Worm (Caenorhabditis elegans) whole organism, L4 larva: Measurements from ENCODE around the gene algn-12.

Experiments
- F26F4.8 ChIP-seq: fragments of 200-800 bp; sonication (Bioruptor generic); conservative IDR thresholded peaks from 2 replicates; pipeline ENCODE4 v1.3.6; 2022; ENCODE audit warnings: missing genetic modification characterization, missing compliant biosample characterization
- R02D3.7 ChIP-seq: fragments of 150-350 bp; sonication (generic microtip); optimal IDR thresholded peaks from 3 replicates; lab custom pipeline; 2014; ENCODE audit warnings: missing biosample characterization, missing genetic modification characterization
- Y5F2A.4 ChIP-seq: fragments of 200-800 bp; sonication (Bioruptor generic); optimal IDR thresholded peaks from 2 replicates; lab custom pipeline; 2018; ENCODE audit warnings: mild to moderate bottlenecking, missing genetic modification characterization, missing compliant biosample characterization
- Y75B8A.6 ChIP-seq: fragments of 200-800 bp; sonication (Bioruptor generic); IDR thresholded peaks from 2 replicates; pipeline ENCODE4 v1.3.6; 2022; ENCODE audit warnings: missing genetic modification reagents, missing genetic modification characterization, missing compliant biosample characterization
- ZK546.5 ChIP-seq, 2 experiments: sonication (generic microtip); optimal IDR thresholded peaks; 2 replicates each; lab custom pipeline; 2017; ENCODE audit warnings: missing biosample characterization in 2 of 2, missing genetic modification characterization in 2 of 2
- aha-1 ChIP-seq: fragments of 150-350 bp; peaks from one replicate; lab custom pipeline; 2014; ENCODE audit warnings: missing biosample characterization, missing genetic modification characterization
- ceh-62 ChIP-seq: sonication (generic microtip); optimal IDR thresholded peaks from 2 replicates; lab custom pipeline; 2017; ENCODE audit warnings: missing biosample characterization, missing genetic modification characterization
- ces-1 ChIP-seq: fragments of 150-350 bp; sonication (generic microtip); optimal IDR thresholded peaks from 4 replicates; lab custom pipeline; 2014; ENCODE audit warnings: missing biosample characterization, missing genetic modification reagents, missing genetic modification characterization
- cey-2 ChIP-seq: sonication (generic microtip); optimal IDR thresholded peaks from 3 replicates; lab custom pipeline; 2017; ENCODE audit warnings: missing genetic modification characterization, mild to moderate bottlenecking, missing compliant biosample characterization, antibody characterized with exemption, borderline replicate concordance; ENCODE audit not compliant: insufficient read depth
- daf-16 ChIP-seq, 3 experiments: sonication (generic microtip); optimal IDR thresholded peaks; 2 replicates each; lab custom pipeline; 2016 to 2017; ENCODE audit warnings: missing genetic modification characterization in 3 of 3, missing genetic modification reagents in 3 of 3, mild to moderate bottlenecking in 2 of 3, missing compliant biosample characterization in 2 of 3, missing biosample characterization in 1 of 3, moderate library complexity in 1 of 3
- dmd-6 ChIP-seq: fragments of 200-800 bp; sonication (Bioruptor generic); IDR thresholded peaks from 2 replicates; pipeline ENCODE4 v1.3.6; 2022; ENCODE audit warnings: missing genetic modification reagents, missing genetic modification characterization, missing compliant biosample characterization
- dpl-1 ChIP-seq: fragments of 150-350 bp; optimal IDR thresholded peaks from 2 replicates; lab custom pipeline; 2014; ENCODE audit warnings: missing biosample characterization, missing genetic modification reagents, missing genetic modification characterization
- dve-1 ChIP-seq: sonication (generic microtip); optimal IDR thresholded peaks from 2 replicates; lab custom pipeline; 2017; ENCODE audit warnings: antibody characterized with exemption, mild to moderate bottlenecking, missing genetic modification characterization, missing compliant biosample characterization; ENCODE audit not compliant: insufficient read depth
- hif-1 ChIP-seq, 2 experiments: sonication (generic microtip); optimal IDR thresholded peaks; 2 replicates each; lab custom pipeline; 2016 to 2017; ENCODE audit warnings: missing compliant biosample characterization in 2 of 2, missing genetic modification characterization in 2 of 2, missing genetic modification reagents in 2 of 2, missing genotype in 2 of 2, mild to moderate bottlenecking in 1 of 2
- hlh-11 ChIP-seq: fragments of 200-800 bp; sonication (Bioruptor generic); optimal IDR thresholded peaks from 2 replicates; lab custom pipeline; 2018; ENCODE audit warnings: mild to moderate bottlenecking, missing genetic modification characterization, missing compliant biosample characterization
- hlh-30 ChIP-seq: sonication (generic microtip); optimal IDR thresholded peaks from 2 replicates; lab custom pipeline; 2017; ENCODE audit warnings: antibody characterized with exemption, mild to moderate bottlenecking, missing genetic modification characterization, missing compliant biosample characterization; ENCODE audit not compliant: insufficient read depth
- lin-15B ChIP-seq: fragments of 150-350 bp; sonication (generic microtip); optimal IDR thresholded peaks from 3 replicates; lab custom pipeline; 2014; ENCODE audit warnings: missing biosample characterization, missing genetic modification characterization
- lin-38 ChIP-seq: fragments of 200-800 bp; sonication (Bioruptor generic); IDR thresholded peaks from 2 replicates; pipeline ENCODE4 v1.3.6; 2022; ENCODE audit warnings: missing genetic modification reagents, missing genetic modification characterization, missing compliant biosample characterization
- lir-3 ChIP-seq: sonication (generic microtip); optimal IDR thresholded peaks from 2 replicates; lab custom pipeline; 2016; ENCODE audit warnings: mild to moderate bottlenecking, missing genetic modification characterization, missing compliant biosample characterization
- lsy-2 ChIP-seq, 2 experiments: fragments of 150-350 bp in 1 of 2; sonication (generic microtip) in 1 of 2; optimal IDR thresholded peaks; 2 replicates each; lab custom pipeline; 2014 to 2017; ENCODE audit warnings: missing biosample characterization in 2 of 2, missing genetic modification characterization in 2 of 2
- mdl-1 ChIP-seq, 2 experiments: fragments of 150-350 bp in 1 of 2; sonication (generic microtip) in 1 of 2; optimal IDR thresholded peaks; 2 replicates each; lab custom pipeline; 2014 to 2017; ENCODE audit warnings: missing biosample characterization in 2 of 2, missing genetic modification characterization in 2 of 2
- mep-1 ChIP-seq: fragments of 150-350 bp; sonication (generic microtip); optimal IDR thresholded peaks from 3 replicates; lab custom pipeline; 2014; ENCODE audit warnings: missing biosample characterization, missing genetic modification characterization
- mes-2 ChIP-seq: sonication (generic microtip); optimal IDR thresholded peaks from 2 replicates; lab custom pipeline; 2016; ENCODE audit warnings: missing genotype, mild to moderate bottlenecking, missing genetic modification characterization, missing compliant biosample characterization; ENCODE audit not compliant: poor library complexity, severe bottlenecking
- mxl-3 ChIP-seq: fragments of 200-800 bp; sonication (Bioruptor generic); optimal IDR thresholded peaks from 2 replicates; lab custom pipeline; 2018; ENCODE audit warnings: mild to moderate bottlenecking, missing genetic modification characterization, missing compliant biosample characterization
- nhr-28 ChIP-seq: fragments of 150-350 bp; optimal IDR thresholded peaks from 2 replicates; lab custom pipeline; 2014; ENCODE audit warnings: missing biosample characterization, missing genetic modification characterization
- nhr-48 ChIP-seq: sonication (generic microtip); optimal IDR thresholded peaks from 2 replicates; lab custom pipeline; 2016; ENCODE audit warnings: mild to moderate bottlenecking, missing genetic modification characterization, missing compliant biosample characterization
- pha-4 ChIP-seq, 2 experiments: fragments of 150-350 bp in 1 of 2; fragments of 200-800 bp in 1 of 2; sonication (Bioruptor generic) in 1 of 2; IDR thresholded peaks in 1 of 2; optimal IDR thresholded peaks in 1 of 2; 2 replicates each; pipeline versions ENCODE4 v1.3.6 to Lab custom; 2014 to 2022; ENCODE audit warnings: missing genetic modification characterization in 2 of 2, missing genetic modification reagents in 2 of 2, missing biosample characterization in 1 of 2, missing compliant biosample characterization in 1 of 2
- php-3 ChIP-seq: fragments of 200-800 bp; sonication (Bioruptor generic); IDR thresholded peaks from 2 replicates; pipeline ENCODE4 v1.3.6; 2022; ENCODE audit warnings: missing genetic modification reagents, missing genetic modification characterization, missing compliant biosample characterization
- pqm-1 ChIP-seq: sonication (generic microtip); optimal IDR thresholded peaks from 2 replicates; lab custom pipeline; 2017; ENCODE audit warnings: missing biosample characterization, missing genetic modification characterization
- spr-3 ChIP-seq: fragments of 200-800 bp; sonication (Bioruptor generic); optimal IDR thresholded peaks from 2 replicates; lab custom pipeline; 2018; ENCODE audit warnings: mild to moderate bottlenecking, missing genetic modification characterization, missing compliant biosample characterization
- tag-97 ChIP-seq: fragments of 200-800 bp; sonication (Bioruptor generic); IDR thresholded peaks from 2 replicates; pipeline ENCODE4 v1.3.6; 2022; ENCODE audit warnings: missing genetic modification characterization, missing compliant biosample characterization
- unc-62 ChIP-seq, 3 experiments: fragments of 150-350 bp in 1 of 3; sonication (generic microtip); optimal IDR thresholded peaks in 2 of 3; peaks in 1 of 3; 1 replicate in 1 of 3; 2 replicates in 2 of 3; lab custom pipeline; 2014 to 2017; ENCODE audit warnings: missing biosample characterization in 3 of 3, missing genetic modification characterization in 3 of 3, missing genetic modification reagents in 3 of 3, missing genotype in 1 of 3
- zag-1 ChIP-seq: fragments of 150-350 bp; optimal IDR thresholded peaks from 2 replicates; lab custom pipeline; 2014; ENCODE audit warnings: missing biosample characterization, missing genetic modification characterization
- zip-11 ChIP-seq: fragments of 200-800 bp; sonication (Bioruptor generic); IDR thresholded peaks from 2 replicates; pipeline ENCODE4 v1.3.6; 2022; ENCODE audit warnings: missing genetic modification characterization, missing compliant biosample characterization
- ztf-11 ChIP-seq: fragments of 150-350 bp; optimal IDR thresholded peaks from 2 replicates; lab custom pipeline; 2014; ENCODE audit warnings: missing biosample characterization, missing genetic modification characterization
- ztf-7 ChIP-seq: fragments of 150-350 bp; optimal IDR thresholded peaks from 2 replicates; lab custom pipeline; 2014; ENCODE audit warnings: missing biosample characterization, missing genetic modification characterization

algn-12 gene

DNA sequence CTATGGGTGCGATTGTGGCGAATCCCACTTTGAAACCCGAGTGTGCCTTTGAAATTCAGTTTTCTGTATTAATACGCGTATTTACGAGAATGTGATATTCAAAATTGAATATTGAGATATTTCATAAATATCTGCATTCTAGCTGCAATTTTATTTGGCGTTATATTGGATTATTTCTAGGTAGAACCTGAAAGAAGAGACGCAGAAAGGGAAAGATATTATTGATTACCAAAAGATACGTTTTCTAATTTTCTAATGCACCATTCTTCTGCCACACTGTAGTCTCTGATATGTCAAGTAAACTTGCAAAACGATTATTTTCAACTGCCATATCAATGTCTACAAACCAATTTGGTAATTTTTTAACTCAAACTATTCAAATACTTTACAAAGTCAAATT, 12.9 kb upstream of the algn-12 start, which contains the start of gene ech-3:
Gene ech-3 (plus strand): TSS at position 178 of the 400 bp plus-strand sequence.
- TF ChIP-seq mes-2 (tag; lab: Kevin White, UChicago) (no peak), pqm-1 (tag; lab: Kevin White, UChicago) (peak; percentile 25), daf-16 (GFP tag; optimal IDR thresholded peaks at IDR 0.05; lab: Kevin White, UChicago) (no peak), daf-16 (tag; optimal IDR thresholded peaks at IDR 0.05; lab: Kevin White, UChicago) (peak; percentile 59), zip-11 (GFP tag; lab: Robert Waterston, UW) (no peak), dve-1 (tag; lab: Kevin White, UChicago) (peak; percentile 33), dmd-6 (GFP tag; lab: Robert Waterston, UW) (peak; percentile 15; the same call in 1 of the 2 replicates), php-3 (GFP tag; lab: Robert Waterston, UW) (no peak), nhr-28 (peak; percentile 14)

DNA sequence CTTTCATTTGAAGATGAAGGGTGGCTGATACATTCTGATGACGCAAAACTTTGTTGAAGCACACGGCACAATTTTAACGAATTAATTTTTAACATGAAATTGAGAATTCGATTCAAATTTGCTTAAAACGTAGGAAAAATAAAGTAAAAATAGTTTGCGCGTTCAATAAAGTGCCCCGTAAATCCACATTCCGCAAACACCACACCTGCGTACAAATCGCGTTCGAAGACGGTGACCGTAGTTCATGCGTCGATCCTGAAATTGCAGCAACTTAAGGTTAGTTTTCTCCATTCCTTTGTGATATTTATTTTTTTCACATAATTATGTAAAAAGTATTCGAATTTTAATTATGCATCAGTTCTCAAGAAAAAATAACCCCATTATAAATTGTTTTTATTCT, 10.2 kb upstream of the algn-12 start, which contains the start of gene F43H9.3:
Gene F43H9.3 (minus strand): TSS at position 189 of the 400 bp plus-strand sequence.
- TF ChIP-seq ces-1 (GFP tag; lab: Kevin White, UChicago) (no peak), F26F4.8 (GFP tag; lab: Robert Waterston, UW) (no peak), Y75B8A.6 (GFP tag; lab: Robert Waterston, UW) (no peak), lin-15B (tag; lab: Kevin White, UChicago) (no peak), lin-38 (GFP tag; lab: Robert Waterston, UW) (peak; percentile 31; the same call in 1 of the 2 replicates), R02D3.7 (tag; lab: Kevin White, UChicago) (peak; percentile 83), tag-97 (GFP tag; lab: Robert Waterston, UW) (no peak), aha-1 (peak; percentile 56), mes-2 (tag; lab: Kevin White, UChicago) (peak; percentile 5), lsy-2 (tag; optimal IDR thresholded peaks at IDR 0.05; lab: Kevin White, UChicago) (peak in 1 of 2 experiments; percentile 87), dpl-1 (GFP tag; lab: Kevin White, UChicago) (peak; percentile 38), unc-62 (GFP tag; optimal IDR thresholded peaks at IDR 0.05 in 1 of 2; lab: Kevin White, UChicago) (peak in 1 of 2 experiments; percentile 46), unc-62 (tag; optimal IDR thresholded peaks at IDR 0.05; lab: Kevin White, UChicago) (no peak), zag-1 (tag; lab: Kevin White, UChicago) (no peak)

DNA sequence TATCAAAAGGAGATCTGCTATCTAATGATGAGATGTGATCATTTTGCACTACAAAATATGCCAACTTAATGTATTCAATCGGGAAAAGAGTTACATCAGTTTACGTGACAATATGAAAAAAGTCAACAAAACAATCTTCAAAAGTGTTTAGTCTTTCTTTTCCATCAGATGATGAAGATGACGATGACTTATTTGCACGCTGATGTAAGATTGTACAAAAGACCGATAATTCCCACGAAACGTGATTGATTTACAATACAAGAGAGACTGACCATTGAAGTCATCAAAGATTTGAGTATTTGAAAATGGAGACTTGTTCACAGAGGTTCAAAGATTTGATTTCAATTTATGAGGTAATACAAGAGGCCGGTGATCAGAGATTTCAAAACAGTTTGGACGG, 9.7 kb upstream of the algn-12 start:
- no peak for TF ChIP-seq R02D3.7 (tag; lab: Kevin White, UChicago)
- peak in 1 of 2 experiments; percentile 43 for TF ChIP-seq hif-1 (tag; optimal IDR thresholded peaks at IDR 0.05; lab: Kevin White, UChicago)
- peak; percentile 23 for TF ChIP-seq hlh-30 (tag; lab: Kevin White, UChicago)
- TF ChIP-seq nhr-28, result peak; percentile 64
- TF ChIP-seq ztf-7 (tag; lab: Kevin White, UChicago), result peak; percentile 83

DNA sequence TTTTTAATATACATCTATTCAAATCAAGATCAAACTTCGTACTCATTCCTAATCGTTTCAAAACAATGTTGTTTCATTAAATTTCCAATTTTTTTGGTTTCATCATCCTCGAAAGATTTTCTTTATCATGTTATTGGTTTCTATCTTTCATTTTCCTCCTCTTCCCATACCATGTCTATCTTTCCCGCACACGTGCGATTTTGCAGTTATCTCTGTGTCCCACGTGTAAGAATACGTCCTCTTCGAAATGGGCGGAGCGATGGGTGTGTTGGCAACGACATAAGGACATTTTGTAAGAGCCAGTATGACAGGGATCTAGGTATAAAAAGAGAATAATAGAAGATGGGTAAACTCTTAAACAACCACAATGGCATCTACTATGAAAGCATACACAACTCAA, 8.6 kb upstream of the algn-12 start, which contains the start of gene F43H9.4:
Gene F43H9.4 (plus strand): TSS at position 366 of the 400 bp plus-strand sequence.
- TF ChIP-seq ceh-62 (tag; lab: Kevin White, UChicago), result no peak
- TF ChIP-seq nhr-48 (tag; lab: Kevin White, UChicago), result peak; percentile 73
- no peak for TF ChIP-seq spr-3
- TF ChIP-seq lir-3 (tag; lab: Kevin White, UChicago), result no peak
- no peak for TF ChIP-seq lin-38 (GFP tag; lab: Robert Waterston, UW)
- TF ChIP-seq ZK546.5 (tag; optimal IDR thresholded peaks at IDR 0.05; lab: Kevin White, UChicago), result no peak
- TF ChIP-seq Y5F2A.4 (GFP tag; lab: Kevin White, UChicago), result no peak
- peak in 1 of 2 experiments; percentile 99 for TF ChIP-seq unc-62 (GFP tag; optimal IDR thresholded peaks at IDR 0.05 in 1 of 2; lab: Kevin White, UChicago)
- TF ChIP-seq unc-62 (tag; optimal IDR thresholded peaks at IDR 0.05; lab: Kevin White, UChicago), result no peak
- peak; percentile 75 for TF ChIP-seq nhr-28
- TF ChIP-seq mdl-1 (tag; optimal IDR thresholded peaks at IDR 0.05; lab: Kevin White, UChicago), result peak; percentile 79 to 89
- TF ChIP-seq dmd-6 (GFP tag; lab: Robert Waterston, UW), result peak; percentile 76
- TF ChIP-seq cey-2, result peak; percentile 86
- TF ChIP-seq hlh-11 (tag; lab: Kevin White, UChicago), result peak; percentile 51
- TF ChIP-seq aha-1, result peak; percentile 71
- peak; percentile 99 for TF ChIP-seq mxl-3 (GFP tag; lab: Kevin White, UChicago)
- TF ChIP-seq ztf-11, result no peak
- peak; percentile 55 for TF ChIP-seq hlh-30 (tag; lab: Kevin White, UChicago)
- no peak for TF ChIP-seq pha-4 (GFP tag; IDR thresholded peaks at IDR 0.05; lab: Robert Waterston, UW)
- TF ChIP-seq pha-4 (tag; optimal IDR thresholded peaks at IDR 0.05; lab: Kevin White, UChicago), result no peak
- TF ChIP-seq mep-1 (tag; lab: Kevin White, UChicago), result peak; percentile 9
- TF ChIP-seq, all 104 proteins: peak for 11
